Fruit fly (Drosophila melanogaster) whole organism, embryonic: ENCODE measurements around the gene CG4133.

Source experiments
- CG11085 ChIP-seq: fragments of 200-800 bp; sonication (Bioruptor generic); IDR thresholded peaks from 2 replicates; pipeline ENCODE4 v1.3.6; 2022; ENCODE audit warnings: missing biosample characterization, missing genetic modification characterization
- CG11695 ChIP-seq: fragments of 200-800 bp; sonication (Bioruptor generic); IDR thresholded peaks from 3 replicates; pipeline ENCODE4 v1.3.6; 2022; ENCODE audit warnings: missing biosample characterization, missing genetic modification characterization
- CG12155 ChIP-seq: fragments of 200-800 bp; sonication (Bioruptor generic); optimal IDR thresholded peaks from 3 replicates; lab custom pipeline; 2016; ENCODE audit warnings: missing biosample characterization, missing genetic modification characterization
- CG13123 ChIP-seq: fragments of 200-800 bp; sonication (Bioruptor generic); optimal IDR thresholded peaks from 2 replicates; lab custom pipeline; 2016; ENCODE audit warnings: missing biosample characterization, missing genetic modification characterization
- CG15011 ChIP-seq: fragments of 200-800 bp; sonication (Bioruptor generic); optimal IDR thresholded peaks from 3 replicates; lab custom pipeline; 2018; ENCODE audit warnings: missing biosample characterization, mild to moderate bottlenecking, missing genetic modification characterization
- CG15514 ChIP-seq: fragments of 200-800 bp; sonication (Bioruptor generic); optimal IDR thresholded peaks from 3 replicates; lab custom pipeline; 2017; ENCODE audit warnings: missing biosample characterization, missing genetic modification characterization, mild to moderate bottlenecking, moderate library complexity, missing genetic modification reagents
- CG15696 ChIP-seq: fragments of 200-800 bp; sonication (Bioruptor generic); optimal IDR thresholded peaks from 2 replicates; lab custom pipeline; 2019; ENCODE audit warnings: missing biosample characterization, mild to moderate bottlenecking, missing genetic modification characterization, moderate library complexity
- CG17361 ChIP-seq: fragments of 200-800 bp; sonication (Bioruptor generic); IDR thresholded peaks from 3 replicates; pipeline ENCODE4 v1.3.6; 2022; ENCODE audit warnings: missing biosample characterization, missing genetic modification characterization
- CG17802 ChIP-seq: fragments of 200-800 bp; sonication (Bioruptor generic); optimal IDR thresholded peaks from 2 replicates; lab custom pipeline; 2018; ENCODE audit warnings: missing biosample characterization, mild to moderate bottlenecking, missing genetic modification characterization, moderate library complexity
- CG2678 ChIP-seq: fragments of 200-800 bp; sonication (Bioruptor generic); optimal IDR thresholded peaks from 3 replicates; lab custom pipeline; 2019; ENCODE audit warnings: missing biosample characterization, mild to moderate bottlenecking, missing genetic modification characterization, moderate library complexity
- CG2712 ChIP-seq: fragments of 200-800 bp; optimal IDR thresholded peaks from 3 replicates; lab custom pipeline; 2019; ENCODE audit warnings: missing biosample characterization, mild to moderate bottlenecking, missing genetic modification characterization, moderate library complexity
- CG31388 ChIP-seq: fragments of 200-800 bp; sonication (Bioruptor generic); optimal IDR thresholded peaks from 2 replicates; lab custom pipeline; 2016; ENCODE audit warnings: missing biosample characterization, missing genetic modification characterization
- CG32767 ChIP-seq: fragments of 200-800 bp; sonication (Bioruptor generic); IDR thresholded peaks from 2 replicates; pipeline ENCODE4 v1.3.6; 2022; ENCODE audit warnings: missing biosample characterization, missing genetic modification characterization
- CG4617 ChIP-seq: fragments of 200-800 bp; sonication (Bioruptor generic); optimal IDR thresholded peaks from 3 replicates; lab custom pipeline; 2016; ENCODE audit warnings: missing biosample characterization, missing genetic modification characterization, borderline replicate concordance
- CG6765 ChIP-seq: fragments of 200-800 bp; sonication (Bioruptor generic); optimal IDR thresholded peaks from 3 replicates; lab custom pipeline; 2017; ENCODE audit warnings: missing biosample characterization, mild to moderate bottlenecking, missing genetic modification characterization
- CG7987 ChIP-seq: fragments of 200-800 bp; sonication (Bioruptor generic); optimal IDR thresholded peaks from 2 replicates; lab custom pipeline; 2018; ENCODE audit warnings: missing biosample characterization, mild to moderate bottlenecking, missing genetic modification characterization, moderate library complexity
- Dek ChIP-seq: fragments of 200-800 bp; sonication (Bioruptor generic); optimal IDR thresholded peaks from 3 replicates; lab custom pipeline; 2019; ENCODE audit warnings: missing biosample characterization, mild to moderate bottlenecking, missing genetic modification characterization, moderate library complexity
- Doc3 ChIP-seq: fragments of 200-800 bp; sonication (Bioruptor generic); IDR thresholded peaks from 3 replicates; pipeline ENCODE4 v1.3.6; 2022; ENCODE audit warnings: missing biosample characterization, missing genetic modification characterization; ENCODE audit not compliant: partially characterized antibody
- E2f2 ChIP-seq: fragments of 200-800 bp; sonication (Bioruptor generic); IDR thresholded peaks from 2 replicates; pipeline ENCODE4 v1.3.6; 2022; ENCODE audit warnings: missing biosample characterization, missing genetic modification characterization
- Ets97D ChIP-seq: fragments of 200-800 bp; sonication (Bioruptor generic); optimal IDR thresholded peaks from 3 replicates; lab custom pipeline; 2016; ENCODE audit warnings: missing biosample characterization, missing genetic modification characterization
- GATAe ChIP-seq: fragments of 200-800 bp; sonication (Bioruptor generic); conservative IDR thresholded peaks from 2 replicates; pipeline ENCODE4 v1.3.6; 2022; ENCODE audit warnings: missing biosample characterization, missing genetic modification characterization
- HLH3B ChIP-seq: fragments of 200-800 bp; sonication (Bioruptor generic); IDR thresholded peaks from 2 replicates; pipeline ENCODE4 v1.3.6; 2022; ENCODE audit warnings: missing biosample characterization, missing genetic modification characterization
- Hr51 ChIP-seq, 2 experiments: fragments of 200-800 bp; sonication (Bioruptor generic); optimal IDR thresholded peaks; 2 replicates in 1 of 2; 3 replicates in 1 of 2; lab custom pipeline; 2016 to 2018; ENCODE audit warnings: missing biosample characterization in 2 of 2, missing genetic modification characterization in 2 of 2, mild to moderate bottlenecking in 1 of 2, moderate library complexity in 1 of 2
- Optix ChIP-seq: fragments of 200-800 bp; sonication (Bioruptor generic); IDR thresholded peaks from 3 replicates; pipeline ENCODE4 v1.3.6; 2022; ENCODE audit warnings: missing biosample characterization, missing genetic modification characterization
- Sin3A ChIP-seq: fragments of >200 bp; optimal IDR thresholded peaks from 2 replicates; lab custom pipeline; 2018
- Sry-δ ChIP-seq: fragments of 200-800 bp; sonication (Bioruptor generic); optimal IDR thresholded peaks from 2 replicates; lab custom pipeline; 2016; ENCODE audit warnings: missing biosample characterization, missing genetic modification characterization
- Stat92E ChIP-seq, 3 experiments: fragments of >200 bp in 2 of 3; fragments of 200-800 bp in 1 of 3; sonication (Bioruptor generic) in 1 of 3; optimal IDR thresholded peaks; 2 replicates each; lab custom pipeline; 2017 to 2019; ENCODE audit warnings: missing biosample characterization in 3 of 3, missing genetic modification characterization in 3 of 3, mild to moderate bottlenecking in 1 of 3, moderate library complexity in 1 of 3
- Vsx1 ChIP-seq: fragments of 200-800 bp; sonication (Bioruptor generic); optimal IDR thresholded peaks from 2 replicates; lab custom pipeline; 2017; ENCODE audit warnings: missing biosample characterization, mild to moderate bottlenecking, missing genetic modification characterization, missing genetic modification reagents
- al ChIP-seq: fragments of 200-800 bp; sonication (Bioruptor generic); IDR thresholded peaks from 2 replicates; pipeline ENCODE4 v1.3.6; 2022; ENCODE audit warnings: missing biosample characterization, missing genetic modification characterization
- ash1 ChIP-seq: fragments of 200-800 bp; sonication (Bioruptor generic); optimal IDR thresholded peaks from 2 replicates; lab custom pipeline; 2018; ENCODE audit warnings: missing biosample characterization, mild to moderate bottlenecking, missing genetic modification characterization
- br ChIP-seq: fragments of >200 bp; optimal IDR thresholded peaks from 2 replicates; lab custom pipeline; 2017
- cwo ChIP-seq: fragments of 200-800 bp; sonication (Bioruptor generic); optimal IDR thresholded peaks from 3 replicates; lab custom pipeline; 2017; ENCODE audit warnings: missing biosample characterization, missing genetic modification characterization, mild to moderate bottlenecking, moderate library complexity, missing genetic modification reagents
- danr ChIP-seq: fragments of 200-800 bp; sonication (Bioruptor generic); IDR thresholded peaks from 2 replicates; pipeline ENCODE4 v1.3.6; 2022; ENCODE audit warnings: missing biosample characterization, missing genetic modification characterization
- dm ChIP-seq: fragments of 200-800 bp; sonication (Bioruptor generic); optimal IDR thresholded peaks from 3 replicates; lab custom pipeline; 2016; ENCODE audit warnings: missing biosample characterization, missing genetic modification characterization
- gce ChIP-seq: fragments of 200-800 bp; sonication (Bioruptor generic); IDR thresholded peaks from 3 replicates; pipeline ENCODE4 v1.3.6; 2022; ENCODE audit warnings: missing biosample characterization, missing genetic modification characterization
- gcm2 ChIP-seq: fragments of 200-800 bp; sonication (Bioruptor generic); optimal IDR thresholded peaks from 2 replicates; lab custom pipeline; 2016; ENCODE audit warnings: missing biosample characterization, missing genetic modification characterization
- gem ChIP-seq: fragments of 200-800 bp; sonication (Bioruptor generic); optimal IDR thresholded peaks from 2 replicates; lab custom pipeline; 2019; ENCODE audit warnings: missing biosample characterization, mild to moderate bottlenecking, missing genetic modification characterization, moderate library complexity
- grn ChIP-seq: fragments of 200-800 bp; sonication (Bioruptor generic); optimal IDR thresholded peaks from 3 replicates; lab custom pipeline; 2017; ENCODE audit warnings: missing biosample characterization, missing genetic modification characterization
- hkb ChIP-seq, 2 experiments: fragments of 200-800 bp in 1 of 2; fragments of >200 bp in 1 of 2; sonication (Bioruptor generic) in 1 of 2; IDR thresholded peaks in 1 of 2; optimal IDR thresholded peaks in 1 of 2; 2 replicates each; pipeline versions ENCODE4 v1.3.6 to Lab custom; 2017 to 2022; ENCODE audit warnings: missing biosample characterization in 1 of 2, missing genetic modification characterization in 1 of 2
- ind ChIP-seq: fragments of 200-800 bp; sonication (Bioruptor generic); optimal IDR thresholded peaks from 3 replicates; lab custom pipeline; 2016; ENCODE audit warnings: missing biosample characterization, missing genetic modification characterization
- kni ChIP-seq: fragments of 200-800 bp; sonication (Bioruptor generic); optimal IDR thresholded peaks from 3 replicates; lab custom pipeline; 2017; ENCODE audit warnings: mild to moderate bottlenecking, missing biosample characterization, missing genetic modification reagents, missing genetic modification characterization
- lab ChIP-seq: fragments of 200-800 bp; sonication (Bioruptor generic); optimal IDR thresholded peaks from 3 replicates; lab custom pipeline; 2017; ENCODE audit warnings: missing biosample characterization, missing genetic modification characterization, mild to moderate bottlenecking, moderate library complexity, missing genetic modification reagents
- lilli ChIP-seq: fragments of 200-800 bp; sonication (Bioruptor generic); optimal IDR thresholded peaks from 3 replicates; lab custom pipeline; 2016; ENCODE audit warnings: missing biosample characterization, missing genetic modification characterization
- lov ChIP-seq, 2 experiments: fragments of 200-800 bp in 1 of 2; fragments of >200 bp in 1 of 2; sonication (Bioruptor generic) in 1 of 2; IDR thresholded peaks in 1 of 2; optimal IDR thresholded peaks in 1 of 2; 2 replicates in 1 of 2; 3 replicates in 1 of 2; pipeline versions ENCODE4 v1.3.6 to Lab custom; 2017 to 2022; ENCODE audit warnings: missing biosample characterization in 1 of 2, missing genetic modification characterization in 1 of 2
- oc ChIP-seq: fragments of 200-800 bp; sonication (Bioruptor generic); optimal IDR thresholded peaks from 2 replicates; lab custom pipeline; 2018; ENCODE audit warnings: missing biosample characterization, mild to moderate bottlenecking, missing genetic modification characterization, moderate library complexity
- repo ChIP-seq: fragments of 200-800 bp; sonication (Bioruptor generic); optimal IDR thresholded peaks from 2 replicates; lab custom pipeline; 2016; ENCODE audit warnings: missing biosample characterization, missing genetic modification characterization
- ssp ChIP-seq: fragments of 200-800 bp; sonication (Bioruptor generic); IDR thresholded peaks from 2 replicates; pipeline ENCODE4 v1.3.6; 2022; ENCODE audit warnings: missing biosample characterization, missing genetic modification characterization
- trem ChIP-seq: fragments of 200-800 bp; optimal IDR thresholded peaks from 3 replicates; lab custom pipeline; 2019; ENCODE audit warnings: missing biosample characterization, mild to moderate bottlenecking, missing genetic modification characterization, moderate library complexity
- wor ChIP-seq: fragments of 200-800 bp; sonication (Bioruptor generic); IDR thresholded peaks from 2 replicates; pipeline ENCODE4 v1.3.6; 2022; ENCODE audit warnings: missing biosample characterization, missing genetic modification characterization
- zfh2 ChIP-seq: fragments of 200-800 bp; sonication (Bioruptor generic); optimal IDR thresholded peaks from 2 replicates; lab custom pipeline; 2016; ENCODE audit warnings: missing biosample characterization, missing genetic modification characterization

Gene CG4133

DNA sequence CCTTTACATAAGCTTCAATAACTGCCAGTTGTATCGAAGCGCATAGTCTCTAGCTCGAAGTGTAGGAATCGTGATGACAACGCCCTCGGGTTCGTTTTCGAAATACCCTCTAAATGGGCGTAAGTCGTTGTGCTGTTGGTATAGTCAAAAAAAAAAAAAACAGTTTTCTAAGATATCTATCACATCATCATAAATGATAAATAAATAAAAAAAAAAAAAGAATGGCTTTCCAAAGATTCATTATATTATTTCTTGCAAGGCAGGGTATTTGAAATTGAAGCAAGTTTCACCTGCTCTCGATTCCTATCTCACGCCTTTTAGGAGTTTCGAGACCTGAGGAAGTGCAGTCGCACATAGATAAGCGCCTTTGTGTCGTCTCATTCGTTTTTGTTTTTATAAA, 37.9 kb downstream of the CG4133 start (continued):
- no peak for TF ChIP-seq CG13123
- peak in 1 of 2 experiments; percentile 46 for TF ChIP-seq Hr51 (GFP tag; optimal IDR thresholded peaks at IDR 0.05; lab: Kevin White, UChicago)
- TF ChIP-seq trem = no peak
- TF ChIP-seq repo (GFP tag; lab: Kevin White, UChicago) = no peak
- no peak for TF ChIP-seq Stat92E (GFP tag; optimal IDR thresholded peaks at IDR 0.05; lab: Kevin White, UChicago)
- TF ChIP-seq oc = peak; percentile 35
- TF ChIP-seq ash1 (GFP tag; lab: Kevin White, UChicago) = no peak
- no peak for TF ChIP-seq Sry-δ
- TF ChIP-seq hkb (optimal IDR thresholded peaks at IDR 0.05; lab: Kevin White, UChicago) = no peak
- peak; percentile 74 for TF ChIP-seq hkb (GFP tag; IDR thresholded peaks at IDR 0.05; lab: Robert Waterston, UW)
- peak; percentile 9 for TF ChIP-seq CG2712
- no peak for TF ChIP-seq cwo (GFP tag; lab: Kevin White, UChicago)
- TF ChIP-seq lov (optimal IDR thresholded peaks at IDR 0.05; lab: Kevin White, UChicago) = no peak
- no peak for TF ChIP-seq lov (GFP tag; IDR thresholded peaks at IDR 0.05; lab: Robert Waterston, UW)
- TF ChIP-seq Vsx1 (GFP tag; lab: Kevin White, UChicago) = no peak
- no peak for TF ChIP-seq CG11085 (GFP tag; lab: Robert Waterston, UW)
- no peak for TF ChIP-seq kni (GFP tag; lab: Kevin White, UChicago)
- no peak for TF ChIP-seq CG11695 (GFP tag; lab: Robert Waterston, UW)
- TF ChIP-seq CG31388 (GFP tag; lab: Kevin White, UChicago) = no peak
- no peak for TF ChIP-seq danr
- TF ChIP-seq CG32767 (GFP tag; lab: Robert Waterston, UW) = no peak
- TF ChIP-seq zfh2 (GFP tag; lab: Kevin White, UChicago) = no peak
- no peak for TF ChIP-seq CG15011
- TF ChIP-seq gce (GFP tag; lab: Robert Waterston, UW) = no peak
- TF ChIP-seq CG2678 = no peak
- TF ChIP-seq CG15514 (GFP tag; lab: Kevin White, UChicago) = no peak
- TF ChIP-seq CG17361 (GFP tag; lab: Robert Waterston, UW) = 0 out of 3 replicates have a peak, but pooled peaks have one; percentile 11
- TF ChIP-seq lab (GFP tag; lab: Kevin White, UChicago) = no peak
- TF ChIP-seq Doc3 (GFP tag; lab: Robert Waterston, UW) = no peak
- no peak for TF ChIP-seq dm (GFP tag; lab: Kevin White, UChicago)
- peak; percentile 65 for TF ChIP-seq gem (tag; lab: Kevin White, UChicago)
- peak; percentile 40 for TF ChIP-seq lilli (GFP tag; lab: Kevin White, UChicago)
- TF ChIP-seq wor = no peak; the same call in 1 of the 2 replicates
- no peak for TF ChIP-seq CG6765 (GFP tag; lab: Kevin White, UChicago)
- no peak for TF ChIP-seq al (GFP tag; lab: Robert Waterston, UW)
- TF ChIP-seq Dek (tag; lab: Kevin White, UChicago) = no peak
- no peak for TF ChIP-seq CG7987 (GFP tag; lab: Kevin White, UChicago)
- TF ChIP-seq HLH3B (GFP tag; lab: Robert Waterston, UW) = peak; percentile 75
- TF ChIP-seq Optix = 0 out of 3 replicates have a peak, but pooled peaks have one; percentile 39
- TF ChIP-seq ssp (GFP tag; lab: Robert Waterston, UW) = peak; percentile 25; the same call in 1 of the 2 replicates
- TF ChIP-seq CG15696 (tag; lab: Kevin White, UChicago) = no peak
- peak; percentile 31; the same call in 1 of the 2 replicates for TF ChIP-seq E2f2 (GFP tag; lab: Robert Waterston, UW)
- TF ChIP-seq br (lab: Kevin White, UChicago) = no peak
- TF ChIP-seq Ets97D (GFP tag; lab: Kevin White, UChicago) = no peak
- TF ChIP-seq GATAe = no peak
- TF ChIP-seq grn = peak; percentile 66
- TF ChIP-seq ind (GFP tag; lab: Kevin White, UChicago) = no peak
- peak; percentile 14 for TF ChIP-seq gcm2
- no peak for TF ChIP-seq Sin3A (lab: Kevin White, UChicago)
- TF ChIP-seq CG17802 (tag; lab: Kevin White, UChicago) = no peak
- TF ChIP-seq CG4617 (GFP tag; lab: Kevin White, UChicago) = no peak
- TF ChIP-seq CG12155 (GFP tag; lab: Kevin White, UChicago) = peak; percentile 29
